Worm (Caenorhabditis elegans) whole organism, L2 larva: ENCODE measurements around the gene ins-15.
A peak's percentile ranks its signal among the peaks of the same experiment; 100 is the strongest.

Experiments
- C34F6.9 ChIP-seq: fragments of 150-350 bp; optimal IDR thresholded peaks from 2 replicates; lab custom pipeline; 2014; ENCODE audit warnings: missing biosample characterization, missing genetic modification characterization
- F13H6.1 ChIP-seq: sonication (generic microtip); optimal IDR thresholded peaks from 2 replicates; lab custom pipeline; 2016; ENCODE audit warnings: missing genetic modification characterization, missing compliant biosample characterization
- R02D3.7 ChIP-seq: fragments of 150-350 bp; optimal IDR thresholded peaks from 2 replicates; lab custom pipeline; 2014; ENCODE audit warnings: missing biosample characterization, missing genetic modification characterization
- Y55F3AM.14 ChIP-seq: fragments of 200-800 bp; sonication (Bioruptor generic); optimal IDR thresholded peaks from 2 replicates; lab custom pipeline; 2018; ENCODE audit warnings: mild to moderate bottlenecking, missing genetic modification characterization, missing compliant biosample characterization
- alr-1 ChIP-seq: fragments of 150-350 bp; optimal IDR thresholded peaks from 2 replicates; lab custom pipeline; 2014; ENCODE audit warnings: missing biosample characterization, missing genetic modification characterization
- blmp-1 ChIP-seq: sonication (generic microtip); optimal IDR thresholded peaks from 2 replicates; lab custom pipeline; 2017; ENCODE audit warnings: missing genetic modification characterization, mild to moderate bottlenecking, missing compliant biosample characterization, antibody characterized with exemption, moderate library complexity; ENCODE audit not compliant: insufficient read depth
- ceh-16 ChIP-seq: fragments of 150-350 bp; optimal IDR thresholded peaks from 2 replicates; lab custom pipeline; 2014; ENCODE audit warnings: missing biosample characterization, missing genetic modification characterization
- ceh-82 ChIP-seq: fragments of 150-350 bp; optimal IDR thresholded peaks from 2 replicates; lab custom pipeline; 2014; ENCODE audit warnings: missing biosample characterization, missing genetic modification characterization
- crh-2 ChIP-seq: sonication (generic microtip); optimal IDR thresholded peaks from 2 replicates; lab custom pipeline; 2017; ENCODE audit warnings: missing biosample characterization, missing genetic modification characterization
- dmd-4 ChIP-seq: sonication (generic microtip); optimal IDR thresholded peaks from 2 replicates; lab custom pipeline; 2017; ENCODE audit warnings: missing biosample characterization, missing genetic modification characterization
- egl-27 ChIP-seq: sonication (generic microtip); optimal IDR thresholded peaks from 3 replicates; lab custom pipeline; 2017; ENCODE audit warnings: missing biosample characterization, missing genetic modification reagents, missing genetic modification characterization
- elt-1 ChIP-seq: fragments of 150-350 bp; optimal IDR thresholded peaks from 2 replicates; lab custom pipeline; 2014; ENCODE audit warnings: missing biosample characterization, missing genetic modification characterization
- fos-1 ChIP-seq: fragments of 150-350 bp; optimal IDR thresholded peaks from 2 replicates; lab custom pipeline; 2014; ENCODE audit warnings: missing biosample characterization, missing genetic modification characterization
- gmeb-1 ChIP-seq: fragments of 150-350 bp; optimal IDR thresholded peaks from 2 replicates; lab custom pipeline; 2014; ENCODE audit warnings: missing biosample characterization, missing genetic modification characterization
- lin-11 ChIP-seq: fragments of 150-350 bp; sonication (generic microtip); optimal IDR thresholded peaks from 2 replicates; lab custom pipeline; 2014; ENCODE audit warnings: missing biosample characterization, missing genetic modification characterization, inconsistent platforms, mixed read lengths
- lin-13 ChIP-seq: fragments of 150-350 bp; optimal IDR thresholded peaks from 2 replicates; lab custom pipeline; 2014; ENCODE audit warnings: missing biosample characterization, missing genetic modification reagents, missing genetic modification characterization
- lin-39 ChIP-seq: fragments of 150-350 bp; optimal IDR thresholded peaks from 2 replicates; lab custom pipeline; 2014; ENCODE audit warnings: missing biosample characterization, missing genetic modification reagents, missing genetic modification characterization
- lsy-2 ChIP-seq, 2 experiments: fragments of 150-350 bp in 1 of 2; sonication (generic microtip) in 1 of 2; optimal IDR thresholded peaks; 2 replicates each; lab custom pipeline; 2014 to 2017; ENCODE audit warnings: missing biosample characterization in 2 of 2, missing genetic modification characterization in 2 of 2
- mab-5 ChIP-seq: fragments of 150-350 bp; optimal IDR thresholded peaks from 2 replicates; lab custom pipeline; 2014; ENCODE audit warnings: missing biosample characterization, missing genetic modification characterization
- mdl-1 ChIP-seq, 2 experiments: fragments of 150-350 bp in 1 of 2; sonication (generic microtip) in 1 of 2; optimal IDR thresholded peaks; 2 replicates each; lab custom pipeline; 2017; ENCODE audit warnings: missing biosample characterization in 2 of 2, missing genetic modification characterization in 2 of 2
- nhr-11 ChIP-seq: fragments of 150-350 bp; optimal IDR thresholded peaks from 2 replicates; lab custom pipeline; 2014; ENCODE audit warnings: missing biosample characterization, missing genetic modification characterization
- nhr-12 ChIP-seq: fragments of 150-350 bp; optimal IDR thresholded peaks from 2 replicates; lab custom pipeline; 2014; ENCODE audit warnings: missing biosample characterization, missing genetic modification characterization
- nhr-129 ChIP-seq: fragments of 150-350 bp; optimal IDR thresholded peaks from 2 replicates; lab custom pipeline; 2014; ENCODE audit warnings: missing biosample characterization, missing genetic modification characterization
- nhr-21 ChIP-seq: fragments of 150-350 bp; optimal IDR thresholded peaks from 2 replicates; lab custom pipeline; 2014; ENCODE audit warnings: missing biosample characterization, missing genetic modification characterization
- nhr-23 ChIP-seq: fragments of 150-350 bp; optimal IDR thresholded peaks from 2 replicates; lab custom pipeline; 2014; ENCODE audit warnings: missing biosample characterization, missing genetic modification reagents, missing genetic modification characterization
- nhr-237 ChIP-seq: fragments of 150-350 bp; optimal IDR thresholded peaks from 2 replicates; lab custom pipeline; 2014; ENCODE audit warnings: missing biosample characterization, missing genetic modification characterization
- nhr-25 ChIP-seq: fragments of 150-350 bp; sonication (generic microtip); optimal IDR thresholded peaks from 3 replicates; lab custom pipeline; 2014; ENCODE audit warnings: missing biosample characterization, missing genetic modification characterization
- nhr-6 ChIP-seq: fragments of 150-350 bp; optimal IDR thresholded peaks from 2 replicates; lab custom pipeline; 2014; ENCODE audit warnings: missing biosample characterization, missing genetic modification characterization
- nhr-77 ChIP-seq: fragments of 150-350 bp; optimal IDR thresholded peaks from 2 replicates; lab custom pipeline; 2014; ENCODE audit warnings: missing biosample characterization, missing genetic modification characterization
- peb-1 ChIP-seq: fragments of 150-350 bp; optimal IDR thresholded peaks from 2 replicates; lab custom pipeline; 2014; ENCODE audit warnings: missing biosample characterization, missing genetic modification characterization
- sem-4 ChIP-seq: fragments of 150-350 bp; optimal IDR thresholded peaks from 2 replicates; lab custom pipeline; 2014; ENCODE audit warnings: missing biosample characterization, missing genetic modification reagents, missing genetic modification characterization
- skn-1 ChIP-seq: sonication (generic microtip); optimal IDR thresholded peaks from 2 replicates; lab custom pipeline; 2017; ENCODE audit warnings: missing biosample characterization, missing genetic modification characterization
- sma-3 ChIP-seq: sonication (generic microtip); optimal IDR thresholded peaks from 2 replicates; lab custom pipeline; 2016; ENCODE audit warnings: missing genetic modification reagents, missing genetic modification characterization, missing compliant biosample characterization
- sma-9 ChIP-seq, 2 experiments: fragments of 150-350 bp in 1 of 2; sonication (generic microtip) in 1 of 2; optimal IDR thresholded peaks; 2 replicates each; lab custom pipeline; 2014 to 2016; ENCODE audit warnings: missing genetic modification characterization in 2 of 2, mild to moderate bottlenecking in 1 of 2, missing biosample characterization in 1 of 2, missing compliant biosample characterization in 1 of 2, missing genetic modification reagents in 1 of 2, moderate library complexity in 1 of 2
- snpc-4 ChIP-seq: fragments of 150-350 bp; optimal IDR thresholded peaks from 2 replicates; lab custom pipeline; 2014; ENCODE audit warnings: missing biosample characterization, missing genetic modification characterization
- unc-39 ChIP-seq: fragments of 150-350 bp; optimal IDR thresholded peaks from 2 replicates; lab custom pipeline; 2014; ENCODE audit warnings: missing biosample characterization, missing genetic modification characterization
- unc-55 ChIP-seq: fragments of 150-350 bp; sonication (generic microtip); optimal IDR thresholded peaks from 3 replicates; lab custom pipeline; 2014; ENCODE audit warnings: missing biosample characterization, missing genetic modification reagents, missing genetic modification characterization
- zag-1 ChIP-seq: fragments of 150-350 bp; optimal IDR thresholded peaks from 2 replicates; lab custom pipeline; 2014; ENCODE audit warnings: missing biosample characterization, missing genetic modification characterization
- ztf-4 ChIP-seq: fragments of 150-350 bp; optimal IDR thresholded peaks from 2 replicates; lab custom pipeline; 2014; ENCODE audit warnings: missing biosample characterization, missing genetic modification characterization

ins-15 gene

ce11 chrII:6721581-6721980, 23.0 kb downstream of the ins-15 start:
- TF ChIP-seq blmp-1 (no peak), ztf-4 (tag; lab: Kevin White, UChicago) (no peak), R02D3.7 (tag; lab: Kevin White, UChicago) (no peak), fos-1 (tag; lab: Kevin White, UChicago) (no peak), gmeb-1 (tag; lab: Kevin White, UChicago) (peak; percentile 26), snpc-4 (tag; lab: Kevin White, UChicago) (peak; percentile 17), lsy-2 (tag; optimal IDR thresholded peaks at IDR 0.05; lab: Kevin White, UChicago) (peak in 1 of 2 experiments; percentile 39), crh-2 (peak; percentile 30), lin-11 (tag; lab: Kevin White, UChicago) (no peak), unc-39 (tag; lab: Kevin White, UChicago) (no peak), F13H6.1 (peak; percentile 3), skn-1 (tag; lab: Kevin White, UChicago) (no peak), nhr-129 (tag; lab: Kevin White, UChicago) (peak; percentile 54), sma-9 (GFP tag; optimal IDR thresholded peaks at IDR 0.05; lab: Kevin White, UChicago) (peak; percentile 11), sma-9 (tag; optimal IDR thresholded peaks at IDR 0.05; lab: Kevin White, UChicago) (no peak), nhr-77 (tag; lab: Kevin White, UChicago) (no peak), lin-39 (no peak), Y55F3AM.14 (GFP tag; lab: Kevin White, UChicago) (no peak), nhr-21 (tag; lab: Kevin White, UChicago) (no peak), peb-1 (no peak), egl-27 (tag; lab: Kevin White, UChicago) (no peak), mdl-1 (tag; optimal IDR thresholded peaks at IDR 0.05; lab: Kevin White, UChicago) (no peak), ceh-16 (tag; lab: Kevin White, UChicago) (no peak), mab-5 (no peak), lin-13 (GFP tag; lab: Kevin White, UChicago) (peak; percentile 14), C34F6.9 (peak; percentile 23), alr-1 (tag; lab: Kevin White, UChicago) (no peak), elt-1 (tag; lab: Kevin White, UChicago) (no peak)

- TF ChIP-seq nhr-11 (tag; lab: Kevin White, UChicago) (no peak), elt-1 (tag; lab: Kevin White, UChicago) (no peak), nhr-237 (no peak), nhr-21 (tag; lab: Kevin White, UChicago) (no peak), unc-55 (GFP tag; lab: Kevin White, UChicago) (no peak), zag-1 (no peak)
These were observed 26.3 kb downstream of the ins-15 start, which contains the start of gene tsp-10 for ce11 chrII:6718221-6718620. Gene tsp-10 (plus strand): TSS chrII:6718586.

- no peak for TF ChIP-seq nhr-129 (tag; lab: Kevin White, UChicago)
- TF ChIP-seq nhr-11 (tag; lab: Kevin White, UChicago) = no peak
- TF ChIP-seq dmd-4 (tag; lab: Kevin White, UChicago) = no peak
- no peak for TF ChIP-seq ztf-4 (tag; lab: Kevin White, UChicago)
- TF ChIP-seq nhr-12 (tag; lab: Kevin White, UChicago) = no peak
- TF ChIP-seq elt-1 (tag; lab: Kevin White, UChicago) = no peak
- no peak for TF ChIP-seq nhr-23 (tag; lab: Kevin White, UChicago)
- TF ChIP-seq sem-4 (tag; lab: Kevin White, UChicago) = no peak
- no peak for TF ChIP-seq sma-3 (GFP tag; lab: Kevin White, UChicago)
- no peak for TF ChIP-seq peb-1
- no peak for TF ChIP-seq unc-55 (GFP tag; lab: Kevin White, UChicago)
- no peak for TF ChIP-seq lsy-2 (tag; optimal IDR thresholded peaks at IDR 0.05; lab: Kevin White, UChicago)
- TF ChIP-seq unc-39 (tag; lab: Kevin White, UChicago) = no peak
- TF ChIP-seq ceh-82 (tag; lab: Kevin White, UChicago) = no peak
These were observed 27.9 kb downstream of the ins-15 start, which contains the start of the genes T14B4.5 and T14B4.20 for ce11 chrII:6716638-6717037. Gene T14B4.5 (plus strand): TSS chrII:6716863. Gene T14B4.20 (plus strand): TSS chrII:6716901.

- no peak for TF ChIP-seq lsy-2 (tag; optimal IDR thresholded peaks at IDR 0.05; lab: Kevin White, UChicago)
- TF ChIP-seq crh-2 = no peak
- TF ChIP-seq sma-9 (GFP tag; optimal IDR thresholded peaks at IDR 0.05; lab: Kevin White, UChicago) = peak; percentile 59
- no peak for TF ChIP-seq sma-9 (tag; optimal IDR thresholded peaks at IDR 0.05; lab: Kevin White, UChicago)
- TF ChIP-seq skn-1 (tag; lab: Kevin White, UChicago) = no peak
- TF ChIP-seq nhr-77 (tag; lab: Kevin White, UChicago) = no peak
- TF ChIP-seq nhr-6 (tag; lab: Kevin White, UChicago) = no peak
- TF ChIP-seq Y55F3AM.14 (GFP tag; lab: Kevin White, UChicago) = no peak
- TF ChIP-seq nhr-21 (tag; lab: Kevin White, UChicago) = peak; percentile 42
- no peak for TF ChIP-seq unc-55 (GFP tag; lab: Kevin White, UChicago)
- no peak for TF ChIP-seq mdl-1 (tag; optimal IDR thresholded peaks at IDR 0.05; lab: Kevin White, UChicago)
- TF ChIP-seq nhr-25 (tag; lab: Kevin White, UChicago) = no peak
- no peak for TF ChIP-seq lin-11 (tag; lab: Kevin White, UChicago)
- no peak for TF ChIP-seq gmeb-1 (tag; lab: Kevin White, UChicago)
These were observed 28.7 kb downstream of the ins-15 start for ce11 chrII:6715853-6716252.
